Fruit fly (Drosophila melanogaster): ENCODE data around the gene mRpS24.

Gene mRpS24

DNA sequence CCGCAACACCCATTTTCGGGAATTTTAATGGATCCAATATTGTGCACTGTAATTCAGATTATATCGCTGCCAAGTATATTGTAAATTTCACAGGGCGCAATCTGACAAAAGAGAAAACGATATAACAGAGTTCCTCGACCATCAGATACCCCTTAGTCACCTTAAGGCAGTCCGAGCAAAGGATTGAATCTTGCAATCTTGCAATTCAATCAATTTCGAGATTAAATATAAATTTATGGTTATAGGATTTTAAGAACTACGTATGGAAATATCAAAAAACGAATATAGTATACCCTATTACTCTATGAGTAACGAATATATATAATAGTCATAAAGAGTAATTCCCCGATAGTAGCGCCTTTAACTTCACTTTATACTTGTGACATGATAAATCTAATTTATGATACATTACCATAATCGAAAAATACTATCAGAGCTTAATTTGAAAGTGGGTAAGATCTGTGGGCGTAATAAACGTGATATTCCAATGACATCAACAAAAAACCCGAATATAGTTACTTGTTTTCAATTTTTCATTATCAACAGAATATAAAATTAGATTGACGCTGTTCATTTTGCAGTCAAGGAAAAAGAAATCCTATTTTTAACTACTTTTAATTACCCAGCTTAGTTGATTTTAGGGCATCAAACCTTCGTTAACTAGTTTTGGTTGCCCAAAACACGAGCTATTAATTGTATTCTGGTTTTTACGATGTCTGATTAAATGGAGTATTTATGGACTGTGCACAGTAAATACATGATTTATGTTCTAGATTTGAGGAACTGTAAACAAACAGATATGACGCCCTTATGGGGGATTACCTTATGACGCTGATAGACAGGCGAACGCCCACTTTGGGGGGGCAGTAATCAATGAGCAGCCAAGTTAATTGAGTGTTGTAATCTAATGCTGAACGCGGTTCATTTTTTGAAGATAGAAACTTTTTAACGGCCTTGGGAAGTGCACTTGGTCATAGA is 24.6 kb downstream of the mRpS24 start (continued):
- TF ChIP-seq Dip2 (GFP tag; IDR thresholded peaks at IDR 0.05) (no peak), CG18262 (tag; optimal IDR thresholded peaks at IDR 0.05) (no peak), ash1 (GFP tag; optimal IDR thresholded peaks at IDR 0.05) (no peak), Asciz (GFP tag; optimal IDR thresholded peaks at IDR 0.05) (peak; percentile 34), gem (tag; optimal IDR thresholded peaks at IDR 0.05) (peak; percentile 1), Abd-B (GFP tag; optimal IDR thresholded peaks at IDR 0.05) (peak; percentile 3), da (GFP tag; optimal IDR thresholded peaks at IDR 0.05) (no peak), emc (GFP tag; optimal IDR thresholded peaks at IDR 0.05) (no peak), Pdp1 (GFP tag; optimal IDR thresholded peaks at IDR 0.05) (peak in 1 of 2 experiments; percentile 9), CG3838 (GFP tag; optimal IDR thresholded peaks at IDR 0.05) (no peak), Mrtf (GFP tag; IDR thresholded peaks at IDR 0.05) (no peak), vnd (GFP tag; IDR thresholded peaks at IDR 0.05; ENCODE audit: partially characterized antibody) (no peak), Poxn (GFP tag; IDR thresholded peaks at IDR 0.05) (no peak), CG12071 (GFP tag; optimal IDR thresholded peaks at IDR 0.05) (peak; percentile 25), cwo (GFP tag; optimal IDR thresholded peaks at IDR 0.05) (peak; percentile 22), Oli (tag; optimal IDR thresholded peaks at IDR 0.05) (no peak), Sox102F (GFP tag; optimal IDR thresholded peaks at IDR 0.05) (no peak), CG4707 (GFP tag; optimal IDR thresholded peaks at IDR 0.05) (no peak), CG13296 (GFP tag; optimal IDR thresholded peaks at IDR 0.05) (peak; percentile 20), Eip74EF (GFP tag; optimal IDR thresholded peaks at IDR 0.05) (peak in 1 of 2 experiments; percentile 6), CG8765 (GFP tag; IDR thresholded peaks at IDR 0.05) (no peak), Hmr (GFP tag; optimal IDR thresholded peaks at IDR 0.05) (no peak), D19A (tag; optimal IDR thresholded peaks at IDR 0.05) (peak; percentile 68), MBD-R2 (GFP tag; IDR thresholded peaks at IDR 0.05) (no peak), salm (tag; optimal IDR thresholded peaks at IDR 0.05) (peak; percentile 52), CG9797 (GFP tag; optimal IDR thresholded peaks at IDR 0.05) (no peak), dmrt11E (tag; optimal IDR thresholded peaks at IDR 0.05) (no peak), Fer2 (tag; optimal IDR thresholded peaks at IDR 0.05) (no peak), NFAT (GFP tag; IDR thresholded peaks at IDR 0.05) (no peak), sens (GFP tag) (peak; percentile 58), mirr (GFP tag; optimal IDR thresholded peaks at IDR 0.05) (peak; percentile 72), cg (GFP tag; optimal IDR thresholded peaks at IDR 0.05) (no peak), Vsx1 (GFP tag; optimal IDR thresholded peaks at IDR 0.05) (peak; percentile 60), H15 (GFP tag; IDR thresholded peaks at IDR 0.05) (no peak), sens-2 (GFP tag; IDR thresholded peaks at IDR 0.05) (no peak), exex (tag; optimal IDR thresholded peaks at IDR 0.05) (peak; percentile 95), CG34376 (GFP tag; optimal IDR thresholded peaks at IDR 0.05) (peak; percentile 84), CG6689 (GFP tag; IDR thresholded peaks at IDR 0.05) (no peak), mam (GFP tag; optimal IDR thresholded peaks at IDR 0.05) (no peak), Sin3A (optimal IDR thresholded peaks at IDR 0.05) (no peak), eve (GFP tag; optimal IDR thresholded peaks at IDR 0.05) (no peak), bab2 (GFP tag; optimal IDR thresholded peaks at IDR 0.05) (no peak), CG15696 (tag; optimal IDR thresholded peaks at IDR 0.05) (no peak)
